Fruit fly (Drosophila melanogaster) whole organism, prepupa: ENCODE measurements around the gene CG31141.
A peak's percentile ranks its signal among the peaks of the same experiment; 100 is the strongest.

Source experiments
- CG10669 ChIP-seq: fragments of 200-800 bp; sonication (Bioruptor generic); optimal IDR thresholded peaks from 3 replicates; lab custom pipeline; 2018; ENCODE audit warnings: missing biosample characterization, mild to moderate bottlenecking, missing genetic modification characterization, moderate library complexity
- CG11294 ChIP-seq: fragments of 200-800 bp; sonication (Bioruptor generic); IDR thresholded peaks from 2 replicates; pipeline ENCODE4 v1.3.6; 2022; ENCODE audit warnings: missing biosample characterization, missing genetic modification characterization
- CG11902 ChIP-seq: fragments of 200-800 bp; sonication (Bioruptor generic); optimal IDR thresholded peaks from 3 replicates; lab custom pipeline; 2016; ENCODE audit warnings: missing biosample characterization, missing genetic modification characterization
- CG1621 ChIP-seq: fragments of 200-800 bp; sonication (Bioruptor generic); optimal IDR thresholded peaks from 3 replicates; lab custom pipeline; 2018; ENCODE audit warnings: missing biosample characterization, mild to moderate bottlenecking, missing genetic modification characterization
- CG16779 ChIP-seq: fragments of 200-800 bp; sonication (Bioruptor generic); optimal IDR thresholded peaks from 3 replicates; lab custom pipeline; 2017; ENCODE audit warnings: missing biosample characterization, mild to moderate bottlenecking, missing genetic modification characterization
- CG3032 ChIP-seq: fragments of 200-800 bp; optimal IDR thresholded peaks from 2 replicates; lab custom pipeline; 2019; ENCODE audit warnings: missing biosample characterization, mild to moderate bottlenecking, missing genetic modification characterization, moderate library complexity
- CG31627 ChIP-seq: fragments of 200-800 bp; sonication (Bioruptor generic); optimal IDR thresholded peaks from 3 replicates; lab custom pipeline; 2016; ENCODE audit warnings: missing biosample characterization, missing genetic modification characterization
- CG34406 ChIP-seq: fragments of 200-800 bp; sonication (Bioruptor generic); optimal IDR thresholded peaks from 3 replicates; lab custom pipeline; 2016; ENCODE audit warnings: missing biosample characterization, missing genetic modification characterization
- CG3919 ChIP-seq: fragments of 200-800 bp; sonication (Bioruptor generic); optimal IDR thresholded peaks from 3 replicates; lab custom pipeline; 2016; ENCODE audit warnings: missing biosample characterization, missing genetic modification characterization
- CG4318 ChIP-seq: fragments of 200-800 bp; sonication (Bioruptor generic); optimal IDR thresholded peaks from 3 replicates; lab custom pipeline; 2017; ENCODE audit warnings: missing biosample characterization, mild to moderate bottlenecking, missing genetic modification characterization
- CG6163 ChIP-seq: fragments of 200-800 bp; sonication (Bioruptor generic); IDR thresholded peaks from 3 replicates; pipeline ENCODE4 v1.3.6; 2022; ENCODE audit warnings: missing biosample characterization, missing genetic modification characterization
- CG6276 ChIP-seq: fragments of 200-800 bp; sonication (Bioruptor generic); optimal IDR thresholded peaks from 2 replicates; lab custom pipeline; 2017; ENCODE audit warnings: missing biosample characterization, mild to moderate bottlenecking, missing genetic modification characterization
- CG6792 ChIP-seq: fragments of 200-800 bp; sonication (Bioruptor generic); optimal IDR thresholded peaks from 3 replicates; lab custom pipeline; 2016; ENCODE audit warnings: missing biosample characterization, missing genetic modification characterization
- CG6808 ChIP-seq: fragments of 200-800 bp; sonication (Bioruptor generic); optimal IDR thresholded peaks from 3 replicates; lab custom pipeline; 2017; ENCODE audit warnings: missing biosample characterization, missing genetic modification characterization, mild to moderate bottlenecking, moderate library complexity, missing genetic modification reagents
- CG7368 ChIP-seq: fragments of 200-800 bp; sonication (Bioruptor generic); optimal IDR thresholded peaks from 3 replicates; lab custom pipeline; 2016; ENCODE audit warnings: missing biosample characterization, missing genetic modification characterization
- CG8119 ChIP-seq: fragments of 200-800 bp; sonication (Bioruptor generic); IDR thresholded peaks from 3 replicates; pipeline ENCODE4 v1.3.6; 2022; ENCODE audit warnings: missing biosample characterization, missing genetic modification characterization
- CG8632 ChIP-seq: fragments of 200-800 bp; sonication (Bioruptor generic); optimal IDR thresholded peaks from 3 replicates; lab custom pipeline; 2016; ENCODE audit warnings: missing biosample characterization, missing genetic modification characterization
- CG9139 ChIP-seq: fragments of 200-800 bp; sonication (Bioruptor generic); optimal IDR thresholded peaks from 3 replicates; lab custom pipeline; 2017; ENCODE audit warnings: missing biosample characterization, mild to moderate bottlenecking, missing genetic modification characterization
- Eip78C ChIP-seq: fragments of 200-800 bp; sonication (Bioruptor generic); peaks from one replicate; lab custom pipeline; 2016; ENCODE audit warnings: missing biosample characterization, missing genetic modification characterization
- Eip93F ChIP-seq: fragments of 200-800 bp; sonication (Bioruptor generic); optimal IDR thresholded peaks from 2 replicates; lab custom pipeline; 2016; ENCODE audit warnings: missing biosample characterization, mild to moderate bottlenecking, missing genetic modification characterization
- Hr38 ChIP-seq: sonication (Bioruptor generic); optimal IDR thresholded peaks from 2 replicates; lab custom pipeline; 2016; ENCODE audit warnings: missing biosample characterization, missing genetic modification characterization
- Lpt ChIP-seq: fragments of 200-800 bp; sonication (Bioruptor generic); optimal IDR thresholded peaks from 3 replicates; lab custom pipeline; 2016; ENCODE audit warnings: missing biosample characterization, missing genetic modification characterization
- Met ChIP-seq: fragments of 200-800 bp; sonication (Bioruptor generic); optimal IDR thresholded peaks from 3 replicates; lab custom pipeline; 2016; ENCODE audit warnings: missing biosample characterization, missing genetic modification characterization
- Sox102F ChIP-seq: fragments of 200-800 bp; sonication (Bioruptor generic); optimal IDR thresholded peaks from 2 replicates; lab custom pipeline; 2016; ENCODE audit warnings: missing biosample characterization, mild to moderate bottlenecking, missing genetic modification characterization
- Sox14 ChIP-seq: fragments of 200-800 bp; sonication (Bioruptor generic); optimal IDR thresholded peaks from 3 replicates; lab custom pipeline; 2016; ENCODE audit warnings: missing biosample characterization, missing genetic modification characterization
- Sox15 ChIP-seq: fragments of 200-800 bp; sonication (Bioruptor generic); optimal IDR thresholded peaks from 3 replicates; lab custom pipeline; 2016; ENCODE audit warnings: missing biosample characterization, missing genetic modification characterization
- achi ChIP-seq: fragments of 200-800 bp; sonication (Bioruptor generic); optimal IDR thresholded peaks from 3 replicates; lab custom pipeline; 2016; ENCODE audit warnings: missing biosample characterization, missing genetic modification characterization
- acj6 ChIP-seq: fragments of 200-800 bp; sonication (Bioruptor generic); optimal IDR thresholded peaks from 3 replicates; lab custom pipeline; 2016; ENCODE audit warnings: missing biosample characterization, missing genetic modification characterization
- dac ChIP-seq: fragments of 200-800 bp; sonication (Bioruptor generic); optimal IDR thresholded peaks from 2 replicates; lab custom pipeline; 2017; ENCODE audit warnings: missing biosample characterization, mild to moderate bottlenecking, missing genetic modification characterization
- dsx ChIP-seq: fragments of 200-800 bp; optimal IDR thresholded peaks from 3 replicates; lab custom pipeline; 2019; ENCODE audit warnings: missing biosample characterization, mild to moderate bottlenecking, missing genetic modification characterization, moderate library complexity; ENCODE audit not compliant: poor library complexity, severe bottlenecking
- eg ChIP-seq: fragments of 200-800 bp; sonication (Bioruptor generic); IDR thresholded peaks from 3 replicates; pipeline ENCODE4 v1.3.6; 2022; ENCODE audit warnings: missing biosample characterization, missing genetic modification characterization
- esn ChIP-seq: fragments of 200-800 bp; sonication (Bioruptor generic); optimal IDR thresholded peaks from 2 replicates; lab custom pipeline; 2016; ENCODE audit warnings: missing biosample characterization, mild to moderate bottlenecking, missing genetic modification characterization, moderate library complexity
- fkh ChIP-seq: fragments of 200-800 bp; sonication (Bioruptor generic); optimal IDR thresholded peaks from 3 replicates; lab custom pipeline; 2017; ENCODE audit warnings: missing biosample characterization, mild to moderate bottlenecking, missing genetic modification characterization, moderate library complexity
- lz ChIP-seq: fragments of 200-800 bp; sonication (Bioruptor generic); optimal IDR thresholded peaks from 3 replicates; lab custom pipeline; 2016; ENCODE audit warnings: missing biosample characterization, missing genetic modification characterization
- pdm3 ChIP-seq: fragments of 200-800 bp; sonication (Bioruptor generic); optimal IDR thresholded peaks from 3 replicates; lab custom pipeline; 2016; ENCODE audit warnings: missing biosample characterization, missing genetic modification characterization
- salr ChIP-seq, 2 experiments: fragments of 200-800 bp; sonication (Bioruptor generic); optimal IDR thresholded peaks; 3 replicates each; lab custom pipeline; 2016 to 2018; ENCODE audit warnings: missing biosample characterization in 2 of 2, missing genetic modification characterization in 2 of 2, mild to moderate bottlenecking in 1 of 2
- spab ChIP-seq: fragments of 200-800 bp; sonication (Bioruptor generic); optimal IDR thresholded peaks from 2 replicates; lab custom pipeline; 2017; ENCODE audit warnings: missing biosample characterization, mild to moderate bottlenecking, missing genetic modification characterization, missing genetic modification reagents
- ss ChIP-seq, 2 experiments: fragments of 200-800 bp; sonication (Bioruptor generic); optimal IDR thresholded peaks; 2 replicates in 1 of 2; 3 replicates in 1 of 2; lab custom pipeline; 2017 to 2018; ENCODE audit warnings: mild to moderate bottlenecking in 2 of 2, missing biosample characterization in 2 of 2, missing genetic modification characterization in 2 of 2, moderate library complexity in 1 of 2
- topi ChIP-seq: fragments of 200-800 bp; sonication (Bioruptor generic); optimal IDR thresholded peaks from 3 replicates; lab custom pipeline; 2016; ENCODE audit warnings: missing biosample characterization, missing genetic modification characterization
- vri ChIP-seq: fragments of 200-800 bp; sonication (Bioruptor generic); optimal IDR thresholded peaks from 3 replicates; lab custom pipeline; 2016; ENCODE audit warnings: missing biosample characterization, mild to moderate bottlenecking, missing genetic modification characterization

CG31141 gene

dm6 chr3R:23942965-23943413 is 19.9 kb downstream of the CG31141 start, which contains the start of gene Gdh (continued):
- TF ChIP-seq salr (GFP tag; optimal IDR thresholded peaks at IDR 0.05; lab: Kevin White, UChicago) = no peak
- peak; percentile 31 for TF ChIP-seq Sox102F (GFP tag; lab: Kevin White, UChicago)
- TF ChIP-seq Hr38 = no peak
- no peak for TF ChIP-seq lz (GFP tag; lab: Kevin White, UChicago)
- no peak for TF ChIP-seq Sox14 (GFP tag; lab: Kevin White, UChicago)
- TF ChIP-seq CG34406 (GFP tag; lab: Kevin White, UChicago) = no peak
- TF ChIP-seq Met (GFP tag; lab: Kevin White, UChicago) = no peak
- peak; percentile 40 for TF ChIP-seq CG16779 (tag; lab: Kevin White, UChicago)
- no peak for TF ChIP-seq spab (GFP tag; lab: Kevin White, UChicago)
- TF ChIP-seq topi (GFP tag; lab: Kevin White, UChicago) = peak; percentile 28
- TF ChIP-seq CG4318 (GFP tag; lab: Kevin White, UChicago) = no peak
- peak; percentile 70; the same call in 2 of the 3 replicates for TF ChIP-seq eg (GFP tag; lab: Robert Waterston, UW)
- no peak for TF ChIP-seq CG6808 (GFP tag; lab: Kevin White, UChicago)
- TF ChIP-seq CG9139 (GFP tag; lab: Kevin White, UChicago) = no peak
- TF ChIP-seq Lpt (GFP tag; lab: Kevin White, UChicago) = no peak
- no peak for TF ChIP-seq acj6
- peak; percentile 29 for TF ChIP-seq esn (GFP tag; lab: Kevin White, UChicago)
- no peak for TF ChIP-seq dac (GFP tag; lab: Kevin White, UChicago)
- TF ChIP-seq CG8632 (GFP tag; lab: Kevin White, UChicago) = no peak
- peak; percentile 43; the same call in 2 of the 3 replicates for TF ChIP-seq CG6163 (GFP tag; lab: Robert Waterston, UW)
- no peak for TF ChIP-seq achi (GFP tag; lab: Kevin White, UChicago)
- no peak for TF ChIP-seq pdm3 (GFP tag; lab: Kevin White, UChicago)
- TF ChIP-seq CG7368 (GFP tag; lab: Kevin White, UChicago) = no peak
- peak; percentile 30 to 40 for TF ChIP-seq ss (GFP tag; optimal IDR thresholded peaks at IDR 0.05; lab: Kevin White, UChicago)

dm6 chr3R:23943843-23944356 is 20.8 kb downstream of the CG31141 start:
- TF ChIP-seq CG3919 (GFP tag; lab: Kevin White, UChicago) (no peak), CG10669 (GFP tag; lab: Kevin White, UChicago) (no peak), topi (GFP tag; lab: Kevin White, UChicago) (no peak), dsx (GFP tag; lab: Kevin White, UChicago) (no peak), pdm3 (GFP tag; lab: Kevin White, UChicago) (no peak), CG11294 (GFP tag; lab: Robert Waterston, UW) (no peak), CG1621 (no peak), acj6 (no peak), CG6792 (GFP tag; lab: Kevin White, UChicago) (no peak), CG4318 (GFP tag; lab: Kevin White, UChicago) (no peak), eg (GFP tag; lab: Robert Waterston, UW) (no peak), CG6276 (GFP tag; lab: Kevin White, UChicago) (no peak), CG3032 (no peak), CG34406 (GFP tag; lab: Kevin White, UChicago) (no peak)

dm6 chr3R:23947002-23947401 is 23.9 kb downstream of the CG31141 start:
- no peak for TF ChIP-seq esn (GFP tag; lab: Kevin White, UChicago)
- TF ChIP-seq CG10669 (GFP tag; lab: Kevin White, UChicago) = no peak
- TF ChIP-seq fkh (GFP tag; lab: Kevin White, UChicago) = peak; percentile 88
- TF ChIP-seq, all 60 proteins: peak for 1

DNA sequence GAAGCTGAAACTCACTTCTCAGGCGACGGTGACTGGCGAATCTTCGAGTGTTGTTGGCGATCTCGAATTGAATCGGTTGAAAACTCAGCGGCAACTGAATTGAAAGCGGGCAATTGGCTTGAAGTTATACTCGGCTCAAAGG is 25.1 kb downstream of the CG31141 start, which contains the start of gene CG12268:
Gene CG12268, minus strand, starts transcription at position 101 of the 142 bp plus-strand sequence.
- TF ChIP-seq CG8632 (GFP tag; lab: Kevin White, UChicago) = no peak
- no peak for TF ChIP-seq vri (GFP tag; lab: Kevin White, UChicago)
- TF ChIP-seq CG11902 = no peak
- no peak for TF ChIP-seq Sox14 (GFP tag; lab: Kevin White, UChicago)
- TF ChIP-seq Sox15 = no peak
- TF ChIP-seq CG4318 (GFP tag; lab: Kevin White, UChicago) = no peak
- no peak for TF ChIP-seq topi (GFP tag; lab: Kevin White, UChicago)
- no peak for TF ChIP-seq Eip78C (GFP tag; lab: Kevin White, UChicago)
- no peak for TF ChIP-seq Eip93F (GFP tag; lab: Kevin White, UChicago)
- no peak for TF ChIP-seq CG3919 (GFP tag; lab: Kevin White, UChicago)
- TF ChIP-seq CG8119 = no peak
- no peak for TF ChIP-seq CG31627
- TF ChIP-seq, all 60 proteins: peak for 0
